Worm (Caenorhabditis elegans): ENCODE results near the gene clec-147.
A peak's percentile ranks its signal among the peaks of the same experiment; 100 is the strongest.

Gene clec-147

ce11 chrII:14540551-14540950 lies 2.9 kb upstream of the clec-147 start:
- TF ChIP-seq hmbx-1 (tag; optimal IDR thresholded peaks at IDR 0.05) = no peak
- no peak for TF ChIP-seq scrt-1 (GFP tag; IDR thresholded peaks at IDR 0.05)
- no peak for TF ChIP-seq tbx-37 (GFP tag; conservative IDR thresholded peaks at IDR 0.05)
- TF ChIP-seq aly-1 (tag; optimal IDR thresholded peaks at IDR 0.05) = no peak
- no peak for TF ChIP-seq flt-1 (GFP tag; IDR thresholded peaks at IDR 0.05)
- no peak for TF ChIP-seq ets-7 (tag; optimal IDR thresholded peaks at IDR 0.05)

ce11 chrII:14534000-14534399 lies 3.6 kb downstream of the clec-147 start, which contains the start of gene C04H5.1:
TSS of gene C04H5.1 (plus strand) at chrII:14534300.
- TF ChIP-seq ceh-36 (tag; optimal IDR thresholded peaks at IDR 0.05) (no peak), hnd-1 (tag; optimal IDR thresholded peaks at IDR 0.05) (no peak), tbx-11 (GFP tag; IDR thresholded peaks at IDR 0.05) (no peak)

- TF ChIP-seq hnd-1 (tag; optimal IDR thresholded peaks at IDR 0.05) = peak; percentile 19
- no peak for TF ChIP-seq tbx-11 (GFP tag; IDR thresholded peaks at IDR 0.05)
- TF ChIP-seq tra-4 (tag; optimal IDR thresholded peaks at IDR 0.05) = peak; percentile 18
- no peak for TF ChIP-seq B0310.2 (tag; optimal IDR thresholded peaks at IDR 0.05)
- TF ChIP-seq ets-7 (tag; optimal IDR thresholded peaks at IDR 0.05) = peak; percentile 67
- 0 out of 2 replicates have a peak, but pooled peaks have one; percentile 18 for TF ChIP-seq scrt-1 (GFP tag; IDR thresholded peaks at IDR 0.05)
- no peak for TF ChIP-seq ceh-36 (tag; optimal IDR thresholded peaks at IDR 0.05)
- no peak for TF ChIP-seq ama-1 (optimal IDR thresholded peaks at IDR 0.05)
- 0 out of 2 replicates have a peak, but pooled peaks have one; percentile 41 for TF ChIP-seq tbx-37 (GFP tag; conservative IDR thresholded peaks at IDR 0.05)
- peak; percentile 38 for TF ChIP-seq ceh-13 (GFP tag; optimal IDR thresholded peaks at IDR 0.05)
- TF ChIP-seq hmg-4 (GFP tag; optimal IDR thresholded peaks at IDR 0.05) = no peak
- TF ChIP-seq sea-1 (GFP tag; conservative IDR thresholded peaks at IDR 0.05) = peak; percentile 41; the same call in 1 of the 2 replicates
- TF ChIP-seq pes-1 (GFP tag; IDR thresholded peaks at IDR 0.05) = peak; percentile 65
- TF ChIP-seq flt-1 (GFP tag; IDR thresholded peaks at IDR 0.05) = no peak
- no peak for TF ChIP-seq aly-1 (tag; optimal IDR thresholded peaks at IDR 0.05)
- no peak for TF ChIP-seq hmbx-1 (tag; optimal IDR thresholded peaks at IDR 0.05)
- TF ChIP-seq F13C5.2 (tag; optimal IDR thresholded peaks at IDR 0.05) = peak; percentile 45
Observed at ce11 chrII:14528233-14528802, 9.3 kb downstream of the clec-147 start, which contains the start of the genes F57C2.5 and spat-1. TSS of gene F57C2.5 (minus strand) at chrII:14528239. TSS of gene spat-1 (plus strand) at chrII:14528752.

- no peak for TF ChIP-seq ets-7 (tag; optimal IDR thresholded peaks at IDR 0.05)
- no peak for TF ChIP-seq scrt-1 (GFP tag; IDR thresholded peaks at IDR 0.05)
- TF ChIP-seq ceh-36 (tag; optimal IDR thresholded peaks at IDR 0.05) = no peak
Observed at ce11 chrII:14527104-14527503, 10.5 kb downstream of the clec-147 start.

- TF ChIP-seq ets-7 (tag; optimal IDR thresholded peaks at IDR 0.05) = no peak
- TF ChIP-seq ceh-13 (GFP tag; optimal IDR thresholded peaks at IDR 0.05) = no peak
- no peak for TF ChIP-seq B0310.2 (tag; optimal IDR thresholded peaks at IDR 0.05)
- TF ChIP-seq ceh-36 (tag; optimal IDR thresholded peaks at IDR 0.05) = no peak
- TF ChIP-seq F13C5.2 (tag; optimal IDR thresholded peaks at IDR 0.05) = no peak
- TF ChIP-seq hnd-1 (tag; optimal IDR thresholded peaks at IDR 0.05) = no peak
- TF ChIP-seq tbx-11 (GFP tag; IDR thresholded peaks at IDR 0.05) = no peak
- no peak for TF ChIP-seq flt-1 (GFP tag; IDR thresholded peaks at IDR 0.05)
- no peak for TF ChIP-seq hmg-4 (GFP tag; optimal IDR thresholded peaks at IDR 0.05)
- TF ChIP-seq aly-1 (tag; optimal IDR thresholded peaks at IDR 0.05) = no peak
- no peak for TF ChIP-seq ama-1 (optimal IDR thresholded peaks at IDR 0.05)
- TF ChIP-seq sea-1 (GFP tag; conservative IDR thresholded peaks at IDR 0.05) = no peak
- TF ChIP-seq pes-1 (GFP tag; IDR thresholded peaks at IDR 0.05) = no peak
Observed at ce11 chrII:14525013-14525412, 12.6 kb downstream of the clec-147 start, which contains the start of gene F57C2.4. TSS of gene F57C2.4 (plus strand) at chrII:14525313.

ce11 chrII:14523645-14524223 lies 13.9 kb downstream of the clec-147 start, which contains the start of gene pot-2:
TSS of gene pot-2 (plus strand) at chrII:14524173.
- TF ChIP-seq hmbx-1 (tag; optimal IDR thresholded peaks at IDR 0.05) = no peak
- no peak for TF ChIP-seq aly-1 (tag; optimal IDR thresholded peaks at IDR 0.05)
- no peak for TF ChIP-seq B0310.2 (tag; optimal IDR thresholded peaks at IDR 0.05)
- TF ChIP-seq ets-7 (tag; optimal IDR thresholded peaks at IDR 0.05) = no peak
- no peak for TF ChIP-seq tbx-11 (GFP tag; IDR thresholded peaks at IDR 0.05)
- TF ChIP-seq scrt-1 (GFP tag; IDR thresholded peaks at IDR 0.05) = no peak
- TF ChIP-seq hmg-4 (GFP tag; optimal IDR thresholded peaks at IDR 0.05) = no peak
- no peak for TF ChIP-seq ceh-13 (GFP tag; optimal IDR thresholded peaks at IDR 0.05)
- no peak for TF ChIP-seq F13C5.2 (tag; optimal IDR thresholded peaks at IDR 0.05)
- no peak for TF ChIP-seq pes-1 (GFP tag; IDR thresholded peaks at IDR 0.05)
- TF ChIP-seq tra-4 (tag; optimal IDR thresholded peaks at IDR 0.05) = no peak
- TF ChIP-seq hnd-1 (tag; optimal IDR thresholded peaks at IDR 0.05) = no peak
- TF ChIP-seq ama-1 (optimal IDR thresholded peaks at IDR 0.05) = no peak
- no peak for TF ChIP-seq ceh-36 (tag; optimal IDR thresholded peaks at IDR 0.05)
- no peak for TF ChIP-seq sea-1 (GFP tag; conservative IDR thresholded peaks at IDR 0.05)
- no peak for TF ChIP-seq flt-1 (GFP tag; IDR thresholded peaks at IDR 0.05)
- TF ChIP-seq tbx-37 (GFP tag; conservative IDR thresholded peaks at IDR 0.05) = no peak

- TF ChIP-seq aly-1 (tag; optimal IDR thresholded peaks at IDR 0.05) (no peak), ceh-13 (GFP tag; optimal IDR thresholded peaks at IDR 0.05) (no peak), hnd-1 (tag; optimal IDR thresholded peaks at IDR 0.05) (no peak), ceh-36 (tag; optimal IDR thresholded peaks at IDR 0.05) (no peak), ama-1 (optimal IDR thresholded peaks at IDR 0.05) (no peak), hmbx-1 (tag; optimal IDR thresholded peaks at IDR 0.05) (no peak), tbx-37 (GFP tag; conservative IDR thresholded peaks at IDR 0.05) (no peak), scrt-1 (GFP tag; IDR thresholded peaks at IDR 0.05) (no peak), ets-7 (tag; optimal IDR thresholded peaks at IDR 0.05) (no peak)
Observed at ce11 chrII:14523070-14523572, 14.5 kb downstream of the clec-147 start, which contains the start of gene btb-20. TSS of gene btb-20 (minus strand) at chrII:14523522.

Data from whole organism, early embryonic.